Worm (Caenorhabditis elegans) whole organism, young adult: ENCODE results near the gene lrch-1.

Experiments used
- C17E4.6 ChIP-seq: fragments of 200-800 bp; sonication (Bioruptor generic); IDR thresholded peaks from 2 replicates; pipeline ENCODE4 v1.3.6; 2022; ENCODE audit warnings: missing genetic modification reagents, missing genetic modification characterization, missing compliant biosample characterization
- F22D6.2 ChIP-seq: sonication (generic microtip); optimal IDR thresholded peaks from 2 replicates; lab custom pipeline; 2016; ENCODE audit warnings: mild to moderate bottlenecking, missing genetic modification characterization, missing compliant biosample characterization
- F49E8.2 ChIP-seq: sonication (generic microtip); optimal IDR thresholded peaks from 3 replicates; lab custom pipeline; 2017; ENCODE audit warnings: missing genetic modification characterization, mild to moderate bottlenecking, missing compliant biosample characterization, antibody characterized with exemption, moderate library complexity; ENCODE audit not compliant: insufficient read depth
- F52B5.7 ChIP-seq: sonication (generic microtip); optimal IDR thresholded peaks from 2 replicates; lab custom pipeline; 2016; ENCODE audit warnings: mild to moderate bottlenecking, missing genetic modification characterization, missing compliant biosample characterization
- F55B11.4 ChIP-seq: sonication (generic microtip); optimal IDR thresholded peaks from 2 replicates; lab custom pipeline; 2016; ENCODE audit warnings: missing compliant biosample characterization, missing genetic modification characterization, borderline replicate concordance; ENCODE audit not compliant: insufficient read depth
- K12H6.12 ChIP-seq: fragments of 200-800 bp; sonication (Bioruptor generic); optimal IDR thresholded peaks from 2 replicates; lab custom pipeline; 2018; ENCODE audit warnings: mild to moderate bottlenecking, missing genetic modification characterization, missing compliant biosample characterization
- T26A5.8 ChIP-seq: sonication (generic microtip); optimal IDR thresholded peaks from 2 replicates; lab custom pipeline; 2016; ENCODE audit warnings: missing genetic modification characterization, missing compliant biosample characterization
- Y56A3A.18 ChIP-seq: fragments of 200-800 bp; sonication (Bioruptor generic); IDR thresholded peaks from 2 replicates; pipeline ENCODE4 v1.3.6; 2022; ENCODE audit warnings: missing genetic modification reagents, missing genetic modification characterization, missing compliant biosample characterization
- ZK185.1 ChIP-seq: sonication (generic microtip); optimal IDR thresholded peaks from 2 replicates; lab custom pipeline; 2016; ENCODE audit warnings: mild to moderate bottlenecking, missing genetic modification characterization, missing compliant biosample characterization; ENCODE audit not compliant: poor library complexity, severe bottlenecking
- akir-1 ChIP-seq: fragments of 200-800 bp; sonication (Bioruptor generic); optimal IDR thresholded peaks from 2 replicates; lab custom pipeline; 2018; ENCODE audit warnings: mild to moderate bottlenecking, missing genetic modification characterization, moderate library complexity, missing compliant biosample characterization
- aptf-2 ChIP-seq: fragments of 200-800 bp; sonication (Bioruptor generic); conservative IDR thresholded peaks from 2 replicates; pipeline ENCODE4 v1.3.6; 2022; ENCODE audit warnings: missing genetic modification reagents, missing genetic modification characterization, missing compliant biosample characterization
- attf-3 ChIP-seq: fragments of 200-800 bp; sonication (Bioruptor generic); conservative IDR thresholded peaks from 2 replicates; pipeline ENCODE4 v1.3.6; 2022; ENCODE audit warnings: missing genetic modification reagents, missing genetic modification characterization, missing compliant biosample characterization
- ceh-100 ChIP-seq: fragments of 200-800 bp; sonication (Bioruptor generic); IDR thresholded peaks from 2 replicates; pipeline ENCODE4 v1.3.6; 2022; ENCODE audit warnings: missing genetic modification reagents, missing genetic modification characterization, missing compliant biosample characterization
- ceh-27 ChIP-seq: fragments of 200-800 bp; sonication (Bioruptor generic); optimal IDR thresholded peaks from 2 replicates; lab custom pipeline; 2018; ENCODE audit warnings: mild to moderate bottlenecking, missing genetic modification characterization, moderate library complexity, missing compliant biosample characterization
- egrh-3 ChIP-seq: fragments of 200-800 bp; sonication (Bioruptor generic); IDR thresholded peaks from 2 replicates; pipeline ENCODE4 v1.3.6; 2022; ENCODE audit warnings: missing genetic modification reagents, missing genetic modification characterization, missing compliant biosample characterization
- ekl-4 ChIP-seq: fragments of 200-800 bp; sonication (Bioruptor generic); IDR thresholded peaks from 2 replicates; pipeline ENCODE4 v1.3.6; 2022; ENCODE audit warnings: missing genetic modification reagents, missing genetic modification characterization, missing compliant biosample characterization
- hlh-26 ChIP-seq: fragments of 200-800 bp; sonication (Bioruptor generic); conservative IDR thresholded peaks from 2 replicates; pipeline ENCODE4 v1.3.6; 2022; ENCODE audit warnings: missing genetic modification reagents, missing genetic modification characterization, missing compliant biosample characterization
- hmg-1.2 ChIP-seq: fragments of 200-800 bp; sonication (Bioruptor generic); IDR thresholded peaks from 2 replicates; pipeline ENCODE4 v1.3.6; 2022; ENCODE audit warnings: missing genetic modification reagents, missing genetic modification characterization, missing compliant biosample characterization
- hmg-20 ChIP-seq: fragments of 200-800 bp; sonication (Bioruptor generic); IDR thresholded peaks from 2 replicates; pipeline ENCODE4 v1.3.6; 2022; ENCODE audit warnings: missing genetic modification reagents, missing genetic modification characterization, missing compliant biosample characterization
- let-607 ChIP-seq, 2 experiments: fragments of 200-800 bp in 1 of 2; sonication (Bioruptor generic) in 1 of 2; sonication (generic microtip) in 1 of 2; optimal IDR thresholded peaks; 2 replicates each; lab custom pipeline; 2016 to 2018; ENCODE audit warnings: mild to moderate bottlenecking in 2 of 2, missing compliant biosample characterization in 2 of 2, missing genetic modification characterization in 2 of 2, moderate library complexity in 2 of 2, missing genotype in 1 of 2
- lin-35 ChIP-seq, 3 experiments: fragments of 150-350 bp in 2 of 3; sonication (generic microtip) in 1 of 3; optimal IDR thresholded peaks; 2 replicates each; lab custom pipeline; 2014 to 2018; ENCODE audit warnings: missing biosample characterization in 3 of 3, missing genetic modification characterization in 3 of 3, missing genetic modification reagents in 3 of 3
- lin-40 ChIP-seq: sonication (generic microtip); optimal IDR thresholded peaks from 2 replicates; lab custom pipeline; 2016; ENCODE audit warnings: missing genetic modification characterization, mild to moderate bottlenecking, missing compliant biosample characterization, missing genotype, missing genetic modification reagents
- lin-54 ChIP-seq: fragments of 200-800 bp; sonication (Bioruptor generic); optimal IDR thresholded peaks from 2 replicates; lab custom pipeline; 2018; ENCODE audit warnings: mild to moderate bottlenecking, missing genetic modification characterization, missing compliant biosample characterization
- lsy-27 ChIP-seq: sonication (generic microtip); optimal IDR thresholded peaks from 2 replicates; lab custom pipeline; 2017; ENCODE audit warnings: missing genetic modification characterization, mild to moderate bottlenecking, missing compliant biosample characterization, antibody characterized with exemption, missing genotype, borderline replicate concordance; ENCODE audit not compliant: insufficient read depth
- nhr-80 ChIP-seq: sonication (generic microtip); optimal IDR thresholded peaks from 2 replicates; lab custom pipeline; 2016; ENCODE audit warnings: missing genetic modification characterization, missing compliant biosample characterization
- nhr-90 ChIP-seq: sonication (generic microtip); optimal IDR thresholded peaks from 2 replicates; lab custom pipeline; 2016; ENCODE audit warnings: missing genotype, mild to moderate bottlenecking, missing genetic modification characterization, missing compliant biosample characterization
- pbrm-1 ChIP-seq: fragments of 200-800 bp; sonication (Bioruptor generic); IDR thresholded peaks from 2 replicates; pipeline ENCODE4 v1.3.6; 2022; ENCODE audit warnings: missing genetic modification reagents, missing genetic modification characterization, missing compliant biosample characterization
- pha-4 ChIP-seq: fragments of 150-350 bp; sonication (generic microtip); optimal IDR thresholded peaks from 2 replicates; lab custom pipeline; 2014; ENCODE audit warnings: missing biosample characterization, missing genetic modification reagents, missing genetic modification characterization
- rpc-1 ChIP-seq, 2 experiments: fragments of 150-350 bp in 1 of 2; sonication (generic microtip) in 1 of 2; optimal IDR thresholded peaks; 2 replicates each; lab custom pipeline; 2014 to 2018; ENCODE audit warnings: missing biosample characterization in 1 of 2, missing genetic modification characterization in 1 of 2, missing genetic modification reagents in 1 of 2, missing genotype in 1 of 2
- snpc-1.1 ChIP-seq: sonication (generic microtip); optimal IDR thresholded peaks from 2 replicates; lab custom pipeline; 2017; ENCODE audit warnings: missing genetic modification characterization, mild to moderate bottlenecking, missing compliant biosample characterization, antibody characterized with exemption, moderate library complexity, missing genotype, missing genetic modification reagents; ENCODE audit not compliant: insufficient read depth
- snpc-3.4 ChIP-seq: sonication (generic microtip); optimal IDR thresholded peaks from 2 replicates; lab custom pipeline; 2017; ENCODE audit warnings: missing genetic modification characterization, mild to moderate bottlenecking, missing compliant biosample characterization, antibody characterized with exemption, moderate library complexity, missing genotype, missing genetic modification reagents
- somi-1 ChIP-seq: fragments of 200-800 bp; sonication (Bioruptor generic); optimal IDR thresholded peaks from 2 replicates; lab custom pipeline; 2018; ENCODE audit warnings: mild to moderate bottlenecking, missing genetic modification characterization, missing compliant biosample characterization
- sptf-2 ChIP-seq: fragments of 200-800 bp; sonication (Bioruptor generic); optimal IDR thresholded peaks from 2 replicates; lab custom pipeline; 2018; ENCODE audit warnings: mild to moderate bottlenecking, missing genetic modification characterization, missing compliant biosample characterization
- tbx-9 ChIP-seq: sonication (generic microtip); optimal IDR thresholded peaks from 2 replicates; lab custom pipeline; 2016; ENCODE audit warnings: borderline replicate concordance, missing genetic modification characterization, inconsistent platforms, missing compliant biosample characterization
- unc-62 ChIP-seq: fragments of 150-350 bp; optimal IDR thresholded peaks from 2 replicates; lab custom pipeline; 2014; ENCODE audit warnings: missing biosample characterization, missing genetic modification reagents, missing genetic modification characterization
- zfh-2 ChIP-seq: fragments of 200-800 bp; sonication (Bioruptor generic); conservative IDR thresholded peaks from 2 replicates; pipeline ENCODE4 v1.3.6; 2022; ENCODE audit warnings: missing genetic modification reagents, missing genetic modification characterization, missing compliant biosample characterization
- ztf-22 ChIP-seq: fragments of 200-800 bp; sonication (Bioruptor generic); optimal IDR thresholded peaks from 2 replicates; lab custom pipeline; 2018; ENCODE audit warnings: mild to moderate bottlenecking, missing genetic modification characterization, moderate library complexity, missing compliant biosample characterization
- ztf-25 ChIP-seq: fragments of 200-800 bp; sonication (Bioruptor generic); IDR thresholded peaks from 2 replicates; pipeline ENCODE4 v1.3.6; 2022; ENCODE audit warnings: missing genetic modification reagents, missing genetic modification characterization, missing compliant biosample characterization

Gene lrch-1

DNA sequence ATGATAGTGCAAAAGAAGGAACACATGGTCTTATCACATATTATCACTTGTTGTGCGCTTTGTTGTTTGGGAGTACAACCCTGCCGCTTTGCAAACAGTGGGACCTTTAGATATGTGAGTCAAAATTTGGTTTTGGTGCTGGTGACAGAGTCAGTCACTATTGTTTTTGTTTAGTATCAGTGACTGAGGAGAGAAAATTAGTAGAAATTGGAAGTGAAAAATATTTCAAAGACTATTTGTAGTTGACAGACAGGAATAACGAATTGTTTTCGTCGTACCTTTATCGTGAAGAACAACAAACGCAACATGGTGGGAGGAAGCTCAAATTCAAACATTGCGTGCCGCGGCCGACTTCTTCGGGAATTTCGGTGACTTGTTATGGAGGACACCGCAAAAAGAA is at the start of gene lrch-1:
TSS of gene lrch-1 (minus strand) at position 101 of the 400 bp plus-strand sequence.
- TF ChIP-seq F55B11.4 (tag; lab: Kevin White, UChicago) = no peak
- TF ChIP-seq F49E8.2 (tag; lab: Kevin White, UChicago) = no peak
- TF ChIP-seq F52B5.7 (tag; lab: Kevin White, UChicago) = no peak
- no peak for TF ChIP-seq C17E4.6 (GFP tag; lab: Robert Waterston, UW)
- TF ChIP-seq snpc-1.1 (tag; lab: Kevin White, UChicago) = no peak

DNA sequence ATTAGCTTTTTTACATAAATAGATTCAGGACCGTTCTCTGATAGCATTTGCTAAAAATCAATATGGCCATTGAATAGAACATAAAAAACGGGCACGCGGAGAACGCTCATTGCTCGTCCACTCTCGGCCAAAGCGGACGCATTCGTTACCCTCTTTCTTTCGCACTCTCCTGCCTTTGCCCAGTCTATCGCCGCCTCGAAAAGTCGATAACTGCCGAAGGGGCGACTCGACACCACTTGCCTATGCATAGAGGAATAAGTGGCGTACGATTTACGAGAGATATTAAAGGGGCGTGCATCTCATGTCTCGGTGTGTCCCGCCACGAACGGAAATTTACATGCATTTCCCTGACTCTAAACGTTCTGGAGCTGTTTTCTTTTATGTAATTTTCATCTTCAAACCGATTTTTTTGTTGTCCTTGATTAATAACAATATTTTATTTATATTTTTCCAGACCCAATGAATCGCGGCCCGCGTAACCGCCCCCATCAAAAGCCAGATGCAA is 46.8 kb upstream of the lrch-1 start, which contains the start of gene W05H9.4:
TSS of gene W05H9.4 (plus strand) at position 455 of the 505 bp plus-strand sequence.
- TF ChIP-seq K12H6.12 = peak; percentile 18
- peak; percentile 70 for TF ChIP-seq hmg-1.2
- no peak for TF ChIP-seq ekl-4 (GFP tag; lab: Robert Waterston, UW)
- TF ChIP-seq ceh-27 = peak; percentile 36
- 0 out of 2 replicates have a peak, but pooled peaks have one; percentile 19 for TF ChIP-seq pbrm-1 (GFP tag; lab: Robert Waterston, UW)
- TF ChIP-seq nhr-80 (tag; lab: Kevin White, UChicago) = peak; percentile 14
- TF ChIP-seq lin-54 (GFP tag; lab: Kevin White, UChicago) = no peak
- no peak for TF ChIP-seq lin-35 (GFP tag; optimal IDR thresholded peaks at IDR 0.05; lab: Kevin White, UChicago)
- TF ChIP-seq C17E4.6 (GFP tag; lab: Robert Waterston, UW) = 0 out of 2 replicates have a peak, but pooled peaks have one; percentile 24
- TF ChIP-seq pha-4 (tag; lab: Kevin White, UChicago) = no peak
- no peak for TF ChIP-seq egrh-3 (GFP tag; lab: Robert Waterston, UW)
- TF ChIP-seq ZK185.1 (tag; lab: Kevin White, UChicago) = peak; percentile 19
- TF ChIP-seq zfh-2 (GFP tag; lab: Robert Waterston, UW) = peak; percentile 73; the same call in 1 of the 2 replicates
- no peak for TF ChIP-seq tbx-9 (tag; lab: Kevin White, UChicago)
- no peak for TF ChIP-seq lsy-27 (tag; lab: Kevin White, UChicago)
- TF ChIP-seq lin-40 = peak; percentile 20

DNA sequence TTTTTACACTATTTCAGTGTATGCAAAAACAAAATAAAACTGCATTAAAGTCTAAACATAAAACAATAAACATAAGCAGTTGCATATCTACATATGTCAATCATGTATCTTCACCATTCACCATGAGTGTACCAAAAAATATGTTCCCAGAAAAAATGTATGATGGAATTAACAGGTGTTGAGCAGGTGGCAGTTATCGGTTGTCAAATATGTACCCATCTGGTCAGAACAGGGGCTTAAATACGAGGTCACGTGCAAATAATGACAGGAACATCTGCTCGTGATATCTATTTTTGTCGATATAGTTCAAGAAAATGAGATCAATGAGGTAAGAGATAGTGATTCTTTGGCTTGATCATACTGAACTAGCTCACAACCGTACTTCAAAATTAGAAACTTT is 42.6 kb upstream of the lrch-1 start:
- TF ChIP-seq ztf-22 (GFP tag; lab: Kevin White, UChicago) = no peak
- no peak for TF ChIP-seq pbrm-1 (GFP tag; lab: Robert Waterston, UW)
- TF ChIP-seq ztf-25 = no peak
- no peak for TF ChIP-seq lin-54 (GFP tag; lab: Kevin White, UChicago)
- TF ChIP-seq akir-1 = no peak

DNA sequence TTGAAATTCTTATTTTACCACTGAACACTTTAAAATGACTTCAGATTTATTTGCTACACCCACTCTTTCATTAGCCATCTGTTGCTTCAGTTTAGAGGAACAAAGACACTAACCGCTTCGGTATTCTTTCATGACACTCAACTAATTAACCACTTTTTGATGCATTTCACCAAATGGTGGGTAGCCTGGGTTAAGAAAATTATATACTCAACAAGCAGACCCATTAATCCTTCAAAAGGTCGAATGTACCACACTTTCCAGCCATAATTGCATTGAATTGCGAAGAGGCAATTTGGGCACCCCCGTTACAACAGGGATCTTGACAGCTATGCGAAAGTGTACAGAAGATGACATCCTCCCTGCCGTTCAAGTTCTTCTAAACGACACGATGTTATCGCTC is 42.0 kb upstream of the lrch-1 start:
- TF ChIP-seq attf-3 (no peak), Y56A3A.18 (GFP tag; lab: Robert Waterston, UW) (no peak), snpc-3.4 (no peak)

DNA sequence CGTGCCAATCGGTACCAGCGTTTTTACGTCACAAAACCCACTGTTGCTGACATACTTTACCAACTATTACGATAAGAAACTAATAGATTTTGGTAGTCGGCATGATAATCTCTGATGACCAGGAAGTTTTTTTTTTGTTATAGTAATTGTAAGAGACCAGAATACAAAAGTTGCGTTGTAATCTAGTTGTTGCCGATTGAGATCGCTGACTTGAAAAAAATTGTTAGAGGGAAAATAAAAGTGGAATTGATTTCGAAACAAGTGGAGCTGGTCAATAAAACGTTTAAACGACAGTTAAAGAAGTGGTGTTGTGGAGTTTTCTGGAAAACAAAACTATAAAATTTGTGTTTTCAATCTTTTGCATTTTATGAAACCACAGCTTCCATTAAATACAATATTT is 40.5 kb upstream of the lrch-1 start:
- no peak for TF ChIP-seq somi-1 (GFP tag; lab: Kevin White, UChicago)
- no peak for TF ChIP-seq ceh-100 (GFP tag; lab: Robert Waterston, UW)
- no peak for TF ChIP-seq hlh-26 (GFP tag; lab: Robert Waterston, UW)
- TF ChIP-seq sptf-2 (GFP tag; lab: Kevin White, UChicago) = no peak
- TF ChIP-seq nhr-80 (tag; lab: Kevin White, UChicago) = no peak
- no peak for TF ChIP-seq hmg-20
- TF ChIP-seq let-607 (tag; optimal IDR thresholded peaks at IDR 0.05; lab: Kevin White, UChicago) = no peak
- no peak for TF ChIP-seq aptf-2
- no peak for TF ChIP-seq T26A5.8 (tag; lab: Kevin White, UChicago)
- TF ChIP-seq rpc-1 (optimal IDR thresholded peaks at IDR 0.05; lab: Kevin White, UChicago) = no peak
- TF ChIP-seq rpc-1 (tag; optimal IDR thresholded peaks at IDR 0.05; lab: Kevin White, UChicago) = no peak
- TF ChIP-seq F22D6.2 = no peak
- TF ChIP-seq nhr-90 = no peak
- no peak for TF ChIP-seq unc-62 (GFP tag; lab: Kevin White, UChicago)
